Fruit fly (Drosophila melanogaster) whole organism, embryonic: ENCODE measurements around the gene Cpr23B.
A peak's percentile ranks its signal among the peaks of the same experiment; 100 is the strongest.

Experiments used
- CG10543 ChIP-seq: fragments of 200-800 bp; sonication (Bioruptor generic); optimal IDR thresholded peaks from 3 replicates; lab custom pipeline; 2017; ENCODE audit warnings: missing biosample characterization, mild to moderate bottlenecking, missing genetic modification characterization, moderate library complexity
- CG12155 ChIP-seq: fragments of 200-800 bp; sonication (Bioruptor generic); optimal IDR thresholded peaks from 3 replicates; lab custom pipeline; 2016; ENCODE audit warnings: missing biosample characterization, missing genetic modification characterization
- CG15011 ChIP-seq: fragments of 200-800 bp; sonication (Bioruptor generic); optimal IDR thresholded peaks from 3 replicates; lab custom pipeline; 2018; ENCODE audit warnings: missing biosample characterization, mild to moderate bottlenecking, missing genetic modification characterization
- CG15514 ChIP-seq: fragments of 200-800 bp; sonication (Bioruptor generic); optimal IDR thresholded peaks from 3 replicates; lab custom pipeline; 2017; ENCODE audit warnings: missing biosample characterization, missing genetic modification characterization, mild to moderate bottlenecking, moderate library complexity, missing genetic modification reagents
- CG2116 ChIP-seq: fragments of 200-800 bp; sonication (Bioruptor generic); optimal IDR thresholded peaks from 3 replicates; lab custom pipeline; 2018; ENCODE audit warnings: missing biosample characterization, mild to moderate bottlenecking, missing genetic modification characterization
- CG2129 ChIP-seq: fragments of 200-800 bp; sonication (Bioruptor generic); IDR thresholded peaks from 2 replicates; pipeline ENCODE4 v1.3.6; 2022; ENCODE audit warnings: missing biosample characterization, missing genetic modification characterization; ENCODE audit not compliant: partially characterized antibody
- CG2678 ChIP-seq: fragments of 200-800 bp; sonication (Bioruptor generic); optimal IDR thresholded peaks from 3 replicates; lab custom pipeline; 2019; ENCODE audit warnings: missing biosample characterization, mild to moderate bottlenecking, missing genetic modification characterization, moderate library complexity
- CG31224 ChIP-seq: fragments of 200-800 bp; sonication (Bioruptor generic); IDR thresholded peaks from 2 replicates; pipeline ENCODE4 v1.3.6; 2022; ENCODE audit warnings: missing biosample characterization, missing genetic modification characterization
- CG33213 ChIP-seq: fragments of 200-800 bp; sonication (Bioruptor generic); optimal IDR thresholded peaks from 3 replicates; lab custom pipeline; 2016; ENCODE audit warnings: missing biosample characterization, missing genetic modification characterization
- CG34224 ChIP-seq: fragments of 200-800 bp; sonication (Bioruptor generic); IDR thresholded peaks from 3 replicates; pipeline ENCODE4 v1.3.6; 2022; ENCODE audit warnings: missing biosample characterization, missing genetic modification characterization; ENCODE audit not compliant: partially characterized antibody
- CG4282 ChIP-seq: fragments of 200-800 bp; sonication (Bioruptor generic); optimal IDR thresholded peaks from 2 replicates; lab custom pipeline; 2016; ENCODE audit warnings: missing biosample characterization, missing genetic modification characterization
- CG4328 ChIP-seq: fragments of 200-800 bp; sonication (Bioruptor generic); optimal IDR thresholded peaks from 3 replicates; lab custom pipeline; 2017; ENCODE audit warnings: missing biosample characterization, missing genetic modification reagents, missing genetic modification characterization
- CG4820 ChIP-seq: fragments of 200-800 bp; sonication (Bioruptor generic); optimal IDR thresholded peaks from 3 replicates; lab custom pipeline; 2016; ENCODE audit warnings: missing biosample characterization, missing genetic modification characterization
- CG4854 ChIP-seq: fragments of 200-800 bp; sonication (Bioruptor generic); optimal IDR thresholded peaks from 2 replicates; lab custom pipeline; 2016; ENCODE audit warnings: missing biosample characterization, missing genetic modification characterization, inconsistent platforms
- CG5245 ChIP-seq: fragments of 200-800 bp; sonication (Bioruptor generic); optimal IDR thresholded peaks from 3 replicates; lab custom pipeline; 2016; ENCODE audit warnings: missing biosample characterization, missing genetic modification characterization
- CG6175 ChIP-seq: fragments of 200-800 bp; sonication (Bioruptor generic); IDR thresholded peaks from 3 replicates; pipeline ENCODE4 v1.3.6; 2022; ENCODE audit warnings: missing biosample characterization, missing genetic modification characterization
- CG7357 ChIP-seq: fragments of 200-800 bp; sonication (Bioruptor generic); IDR thresholded peaks from 3 replicates; pipeline ENCODE4 v1.3.6; 2022; ENCODE audit warnings: missing biosample characterization, missing genetic modification characterization
- CG7372 ChIP-seq: fragments of 200-800 bp; sonication (Bioruptor generic); IDR thresholded peaks from 2 replicates; pipeline ENCODE4 v1.3.6; 2022; ENCODE audit warnings: missing biosample characterization, missing genetic modification characterization
- CG8290 ChIP-seq, 3 experiments: fragments of 200-800 bp; sonication (Bioruptor generic); optimal IDR thresholded peaks; 2 replicates each; lab custom pipeline; 2016 to 2019; ENCODE audit warnings: missing biosample characterization in 3 of 3, missing genetic modification characterization in 3 of 3, mild to moderate bottlenecking in 2 of 3, moderate library complexity in 1 of 3
- CG9932 ChIP-seq: fragments of 200-800 bp; sonication (Bioruptor generic); IDR thresholded peaks from 2 replicates; pipeline ENCODE4 v1.3.6; 2022; ENCODE audit warnings: missing biosample characterization, missing genetic modification characterization
- Chrac-16 ChIP-seq: fragments of 200-800 bp; sonication (Bioruptor generic); optimal IDR thresholded peaks from 3 replicates; lab custom pipeline; 2016; ENCODE audit warnings: missing biosample characterization, missing genetic modification characterization
- Elba2 ChIP-seq: fragments of 200-800 bp; sonication (Bioruptor generic); optimal IDR thresholded peaks from 3 replicates; lab custom pipeline; 2016; ENCODE audit warnings: missing biosample characterization, missing genetic modification characterization
- Fer1 ChIP-seq: fragments of 200-800 bp; sonication (Bioruptor generic); optimal IDR thresholded peaks from 2 replicates; lab custom pipeline; 2017; ENCODE audit warnings: missing biosample characterization, mild to moderate bottlenecking, missing genetic modification characterization
- NfI ChIP-seq: fragments of 200-800 bp; sonication (Bioruptor generic); optimal IDR thresholded peaks from 3 replicates; lab custom pipeline; 2018; ENCODE audit warnings: missing biosample characterization, mild to moderate bottlenecking, missing genetic modification characterization, moderate library complexity
- Pdp1 ChIP-seq, 2 experiments: fragments of 200-800 bp; sonication (Bioruptor generic); optimal IDR thresholded peaks; 3 replicates each; lab custom pipeline; 2016; ENCODE audit warnings: missing biosample characterization in 2 of 2, missing genetic modification characterization in 2 of 2, mild to moderate bottlenecking in 1 of 2, moderate library complexity in 1 of 2
- Sin3A ChIP-seq: fragments of >200 bp; optimal IDR thresholded peaks from 2 replicates; lab custom pipeline; 2018
- Sox102F ChIP-seq: fragments of 200-800 bp; sonication (Bioruptor generic); optimal IDR thresholded peaks from 2 replicates; lab custom pipeline; 2018; ENCODE audit warnings: missing biosample characterization, mild to moderate bottlenecking, missing genetic modification characterization, moderate library complexity
- Spps ChIP-seq: fragments of 200-800 bp; sonication (Bioruptor generic); optimal IDR thresholded peaks from 2 replicates; lab custom pipeline; 2018; ENCODE audit warnings: missing biosample characterization, mild to moderate bottlenecking, missing genetic modification characterization
- Sry-β ChIP-seq: fragments of 200-800 bp; sonication (Bioruptor generic); optimal IDR thresholded peaks from 2 replicates; lab custom pipeline; 2018; ENCODE audit warnings: missing biosample characterization, mild to moderate bottlenecking, missing genetic modification characterization, moderate library complexity
- Ssrp ChIP-seq: fragments of 200-800 bp; sonication (Bioruptor generic); optimal IDR thresholded peaks from 2 replicates; lab custom pipeline; 2018; ENCODE audit warnings: missing biosample characterization, mild to moderate bottlenecking, missing genetic modification characterization, moderate library complexity
- Xrp1 ChIP-seq: fragments of 200-800 bp; sonication (Bioruptor generic); IDR thresholded peaks from 2 replicates; pipeline ENCODE4 v1.3.6; 2022; ENCODE audit warnings: missing biosample characterization, missing genetic modification characterization
- abd-A ChIP-seq: fragments of 200-800 bp; sonication (Bioruptor generic); optimal IDR thresholded peaks from 3 replicates; lab custom pipeline; 2019; ENCODE audit warnings: missing biosample characterization, mild to moderate bottlenecking, missing genetic modification characterization, moderate library complexity
- ac ChIP-seq: fragments of 200-800 bp; sonication (Bioruptor generic); optimal IDR thresholded peaks from 3 replicates; lab custom pipeline; 2017; ENCODE audit warnings: missing biosample characterization, mild to moderate bottlenecking, missing genetic modification characterization
- corto ChIP-seq: fragments of 200-800 bp; sonication (Bioruptor generic); optimal IDR thresholded peaks from 2 replicates; lab custom pipeline; 2016; ENCODE audit warnings: missing biosample characterization, mild to moderate bottlenecking, missing genetic modification characterization, moderate library complexity
- dmrt99B ChIP-seq: fragments of 200-800 bp; sonication (Bioruptor generic); optimal IDR thresholded peaks from 2 replicates; lab custom pipeline; 2018; ENCODE audit warnings: missing biosample characterization, mild to moderate bottlenecking, missing genetic modification characterization, moderate library complexity
- ems ChIP-seq: fragments of 200-800 bp; sonication (Bioruptor generic); optimal IDR thresholded peaks from 3 replicates; lab custom pipeline; 2016; ENCODE audit warnings: missing biosample characterization, missing genetic modification characterization
- en ChIP-seq: fragments of 200-800 bp; sonication (Bioruptor generic); optimal IDR thresholded peaks from 2 replicates; lab custom pipeline; 2016; ENCODE audit warnings: missing biosample characterization, missing genetic modification characterization
- eyg ChIP-seq: fragments of 200-800 bp; sonication (Bioruptor generic); optimal IDR thresholded peaks from 3 replicates; lab custom pipeline; 2016; ENCODE audit warnings: missing biosample characterization, missing genetic modification characterization
- fd96Cb ChIP-seq: fragments of 200-800 bp; sonication (Bioruptor generic); optimal IDR thresholded peaks from 2 replicates; lab custom pipeline; 2018; ENCODE audit warnings: missing biosample characterization, mild to moderate bottlenecking, missing genetic modification characterization, moderate library complexity
- grn ChIP-seq: fragments of 200-800 bp; sonication (Bioruptor generic); optimal IDR thresholded peaks from 3 replicates; lab custom pipeline; 2017; ENCODE audit warnings: missing biosample characterization, missing genetic modification characterization
- kni ChIP-seq: fragments of 200-800 bp; sonication (Bioruptor generic); optimal IDR thresholded peaks from 3 replicates; lab custom pipeline; 2017; ENCODE audit warnings: mild to moderate bottlenecking, missing biosample characterization, missing genetic modification reagents, missing genetic modification characterization
- onecut ChIP-seq: fragments of 200-800 bp; sonication (Bioruptor generic); IDR thresholded peaks from 2 replicates; pipeline ENCODE4 v1.3.6; 2022; ENCODE audit warnings: missing biosample characterization, missing genetic modification characterization
- org-1 ChIP-seq: fragments of 200-800 bp; sonication (Bioruptor generic); optimal IDR thresholded peaks from 2 replicates; lab custom pipeline; 2017; ENCODE audit warnings: missing biosample characterization, missing genetic modification characterization
- pum ChIP-seq: fragments of 200-800 bp; sonication (Bioruptor generic); optimal IDR thresholded peaks from 2 replicates; lab custom pipeline; 2016; ENCODE audit warnings: missing biosample characterization, missing genetic modification characterization
- row ChIP-seq: fragments of 200-800 bp; sonication (Bioruptor generic); IDR thresholded peaks from 3 replicates; pipeline ENCODE4 v1.3.6; 2022; ENCODE audit warnings: missing biosample characterization, missing genetic modification characterization
- sqz ChIP-seq: fragments of 200-800 bp; sonication (Bioruptor generic); optimal IDR thresholded peaks from 3 replicates; lab custom pipeline; 2018; ENCODE audit warnings: missing biosample characterization, mild to moderate bottlenecking, missing genetic modification characterization
- sug ChIP-seq: fragments of 200-800 bp; optimal IDR thresholded peaks from 2 replicates; lab custom pipeline; 2019; ENCODE audit warnings: missing biosample characterization, mild to moderate bottlenecking, missing genetic modification characterization, moderate library complexity
- tin ChIP-seq: fragments of 200-800 bp; sonication (Bioruptor generic); optimal IDR thresholded peaks from 3 replicates; lab custom pipeline; 2016; ENCODE audit warnings: missing biosample characterization, missing genetic modification characterization
- vvl ChIP-seq: fragments of 200-800 bp; sonication (Bioruptor generic); IDR thresholded peaks from 2 replicates; pipeline ENCODE4 v1.3.6; 2022; ENCODE audit warnings: missing biosample characterization, missing genetic modification characterization

The Cpr23B gene

dm6 chr2L:2882968-2883702, 44.9 kb downstream of the Cpr23B start (continued):
- TF ChIP-seq CG7372 (GFP tag; lab: Robert Waterston, UW): peak; percentile 39; the same call in 1 of the 2 replicates
- TF ChIP-seq en (GFP tag; lab: Kevin White, UChicago): peak; percentile 25
- peak; percentile 96 for TF ChIP-seq grn (GFP tag; lab: Kevin White, UChicago)
- TF ChIP-seq CG15011: no peak
- TF ChIP-seq vvl (GFP tag; lab: Robert Waterston, UW): peak; percentile 45
- peak; percentile 71 for TF ChIP-seq onecut (GFP tag; lab: Robert Waterston, UW)
- no peak for TF ChIP-seq tin (GFP tag; lab: Kevin White, UChicago)
- TF ChIP-seq Fer1 (GFP tag; lab: Kevin White, UChicago): peak; percentile 76
- peak; percentile 37 for TF ChIP-seq abd-A
- peak; percentile 13 for TF ChIP-seq CG4820 (GFP tag; lab: Kevin White, UChicago)
- peak; percentile 4 for TF ChIP-seq CG8290 (GFP tag; optimal IDR thresholded peaks at IDR 0.05; lab: Kevin White, UChicago)
- peak in 1 of 2 experiments; percentile 73 for TF ChIP-seq CG8290 (tag; optimal IDR thresholded peaks at IDR 0.05; lab: Kevin White, UChicago)
- peak; percentile 79 for TF ChIP-seq row
- TF ChIP-seq CG12155 (GFP tag; lab: Kevin White, UChicago): peak; percentile 33
- TF ChIP-seq sug (tag; lab: Kevin White, UChicago): peak; percentile 75
- peak; percentile 48 for TF ChIP-seq org-1
- peak; percentile 20 for TF ChIP-seq Sin3A (lab: Kevin White, UChicago)
- peak; percentile 68 for TF ChIP-seq CG15514
- TF ChIP-seq CG2129 (GFP tag; lab: Robert Waterston, UW): no peak
- TF ChIP-seq CG4282 (GFP tag; lab: Kevin White, UChicago): no peak
- TF ChIP-seq Pdp1 (GFP tag; optimal IDR thresholded peaks at IDR 0.05; lab: Kevin White, UChicago): peak in 1 of 2 experiments; percentile 33
- TF ChIP-seq eyg (GFP tag; lab: Kevin White, UChicago): no peak
- no peak for TF ChIP-seq CG34224 (GFP tag; lab: Robert Waterston, UW)
- peak; percentile 30 for TF ChIP-seq Sox102F (GFP tag; lab: Kevin White, UChicago)
- TF ChIP-seq pum (GFP tag; lab: Kevin White, UChicago): peak; percentile 39
- TF ChIP-seq Ssrp (tag; lab: Kevin White, UChicago): peak; percentile 10
- peak; percentile 2 for TF ChIP-seq Sry-β (GFP tag; lab: Kevin White, UChicago)
- no peak for TF ChIP-seq CG7357 (GFP tag; lab: Robert Waterston, UW)
- TF ChIP-seq CG5245: peak; percentile 14
- no peak for TF ChIP-seq CG4328
- TF ChIP-seq dmrt99B (tag; lab: Kevin White, UChicago): peak; percentile 48
- no peak for TF ChIP-seq Spps (tag; lab: Kevin White, UChicago)
- TF ChIP-seq CG10543 (GFP tag; lab: Kevin White, UChicago): peak; percentile 20
- peak; percentile 28 for TF ChIP-seq ems (GFP tag; lab: Kevin White, UChicago)
- TF ChIP-seq ac (GFP tag; lab: Kevin White, UChicago): no peak
- TF ChIP-seq CG31224: peak; percentile 12; the same call in 1 of the 2 replicates
- peak; percentile 29 for TF ChIP-seq CG4854 (GFP tag; lab: Kevin White, UChicago)
- TF ChIP-seq CG9932 (GFP tag; lab: Robert Waterston, UW): peak; percentile 50
- TF ChIP-seq CG33213: peak; percentile 45
- peak; percentile 60 for TF ChIP-seq CG2116 (GFP tag; lab: Kevin White, UChicago)
- TF ChIP-seq CG6175 (GFP tag; lab: Robert Waterston, UW): no peak
- peak; percentile 14 for TF ChIP-seq fd96Cb (tag; lab: Kevin White, UChicago)
- TF ChIP-seq kni (GFP tag; lab: Kevin White, UChicago): peak; percentile 33
- TF ChIP-seq Xrp1 (GFP tag; lab: Robert Waterston, UW): no peak; the same call in none of the 2 replicates
- TF ChIP-seq sqz: peak; percentile 47
- TF ChIP-seq NfI (GFP tag; lab: Kevin White, UChicago): peak; percentile 29
- TF ChIP-seq Chrac-16 (GFP tag; lab: Kevin White, UChicago): peak; percentile 16
- TF ChIP-seq CG2678 (tag; lab: Kevin White, UChicago): peak; percentile 61
- no peak for TF ChIP-seq Elba2
- no peak for TF ChIP-seq corto (GFP tag; lab: Kevin White, UChicago)
